Worm (Caenorhabditis elegans) whole organism, late embryonic: ENCODE measurements around the gene Y9C9A.16.
"Not testable (repeated sequence)": the region's sequence is repeated elsewhere in the genome, so short reads cannot be mapped to it uniquely, and the experiment has no call there.

Experiments
- F13H6.1 ChIP-seq: sonication (generic microtip); optimal IDR thresholded peaks from 2 replicates; lab custom pipeline; 2016; ENCODE audit warnings: missing genetic modification characterization, missing compliant biosample characterization
- K02D7.2 ChIP-seq: sonication (generic microtip); optimal IDR thresholded peaks from 2 replicates; lab custom pipeline; 2017; ENCODE audit warnings: mild to moderate bottlenecking, missing genetic modification characterization, missing compliant biosample characterization
- Y22D7AL.16 ChIP-seq: sonication (generic microtip); optimal IDR thresholded peaks from 2 replicates; lab custom pipeline; 2016; ENCODE audit warnings: missing genetic modification characterization, missing compliant biosample characterization
- ama-1 ChIP-seq: fragments of 150-350 bp; optimal IDR thresholded peaks from 2 replicates; lab custom pipeline; 2014
- ceh-14 ChIP-seq: sonication (generic microtip); optimal IDR thresholded peaks from 2 replicates; lab custom pipeline; 2016; ENCODE audit warnings: missing genotype, missing genetic modification characterization, missing compliant biosample characterization
- ceh-2 ChIP-seq: sonication (generic microtip); optimal IDR thresholded peaks from 2 replicates; lab custom pipeline; 2016; ENCODE audit warnings: missing genotype, missing genetic modification characterization, missing compliant biosample characterization
- ceh-22 ChIP-seq: sonication (generic microtip); optimal IDR thresholded peaks from 2 replicates; lab custom pipeline; 2017; ENCODE audit warnings: missing biosample characterization, missing genetic modification characterization
- ceh-30 ChIP-seq: fragments of 150-350 bp; optimal IDR thresholded peaks from 2 replicates; lab custom pipeline; 2014; ENCODE audit warnings: missing biosample characterization, missing genetic modification characterization
- ceh-31 ChIP-seq: sonication (generic microtip); optimal IDR thresholded peaks from 2 replicates; lab custom pipeline; 2016; ENCODE audit warnings: missing genetic modification characterization, missing compliant biosample characterization
- ceh-45 ChIP-seq: fragments of 200-800 bp; sonication (Bioruptor generic); IDR thresholded peaks from 2 replicates; pipeline ENCODE4 v1.3.6; 2022; ENCODE audit warnings: missing genetic modification reagents, missing genetic modification characterization, missing compliant biosample characterization
- ceh-48 ChIP-seq: sonication (generic microtip); optimal IDR thresholded peaks from 2 replicates; lab custom pipeline; 2016; ENCODE audit warnings: missing genetic modification characterization, inconsistent platforms, missing compliant biosample characterization
- ceh-6 ChIP-seq: fragments of 200-800 bp; sonication (Bioruptor generic); optimal IDR thresholded peaks from 2 replicates; lab custom pipeline; 2018; ENCODE audit warnings: mild to moderate bottlenecking, missing genetic modification characterization, missing compliant biosample characterization
- dmd-4 ChIP-seq: sonication (generic microtip); optimal IDR thresholded peaks from 2 replicates; lab custom pipeline; 2016; ENCODE audit warnings: borderline replicate concordance, missing genetic modification characterization, missing compliant biosample characterization
- elt-4 ChIP-seq: sonication (generic microtip); optimal IDR thresholded peaks from 2 replicates; lab custom pipeline; 2016; ENCODE audit warnings: missing genetic modification characterization, missing compliant biosample characterization
- ets-4 ChIP-seq: sonication (generic microtip); optimal IDR thresholded peaks from 2 replicates; lab custom pipeline; 2016; ENCODE audit warnings: missing genetic modification characterization, missing compliant biosample characterization
- eyg-1 ChIP-seq: sonication (generic microtip); optimal IDR thresholded peaks from 2 replicates; lab custom pipeline; 2016; ENCODE audit warnings: missing genotype, missing genetic modification characterization, missing compliant biosample characterization
- gmeb-2 ChIP-seq: sonication (generic microtip); optimal IDR thresholded peaks from 2 replicates; lab custom pipeline; 2016; ENCODE audit warnings: missing genetic modification characterization, inconsistent platforms, missing compliant biosample characterization
- hlh-15 ChIP-seq: sonication (generic microtip); optimal IDR thresholded peaks from 2 replicates; lab custom pipeline; 2016; ENCODE audit warnings: missing genetic modification characterization, missing compliant biosample characterization
- hlh-6 ChIP-seq: sonication (generic microtip); optimal IDR thresholded peaks from 2 replicates; lab custom pipeline; 2016; ENCODE audit warnings: missing genotype, missing genetic modification characterization, missing compliant biosample characterization
- madf-2 ChIP-seq: sonication (generic microtip); optimal IDR thresholded peaks from 2 replicates; lab custom pipeline; 2017; ENCODE audit warnings: missing genetic modification characterization, missing compliant biosample characterization
- mec-3 ChIP-seq: sonication (generic microtip); optimal IDR thresholded peaks from 2 replicates; lab custom pipeline; 2016; ENCODE audit warnings: borderline replicate concordance, missing genetic modification characterization, missing compliant biosample characterization
- odd-2 ChIP-seq: sonication (generic microtip); optimal IDR thresholded peaks from 2 replicates; lab custom pipeline; 2017; ENCODE audit warnings: antibody characterized with exemption, mild to moderate bottlenecking, missing genetic modification characterization, missing compliant biosample characterization
- pag-3 ChIP-seq: sonication (generic microtip); optimal IDR thresholded peaks from 2 replicates; lab custom pipeline; 2016; ENCODE audit warnings: missing compliant biosample characterization, missing genetic modification characterization, borderline replicate concordance
- pha-4 ChIP-seq: fragments of 150-350 bp; optimal IDR thresholded peaks from 2 replicates; lab custom pipeline; 2018; ENCODE audit warnings: missing biosample characterization, missing genetic modification reagents, missing genetic modification characterization
- pros-1 ChIP-seq: fragments of 150-350 bp; optimal IDR thresholded peaks from 2 replicates; lab custom pipeline; 2014; ENCODE audit warnings: missing biosample characterization, missing genetic modification reagents, missing genetic modification characterization
- sdc-2 ChIP-seq: sonication (generic microtip); optimal IDR thresholded peaks from 2 replicates; lab custom pipeline; 2016; ENCODE audit warnings: missing genotype, missing genetic modification characterization, missing compliant biosample characterization
- sox-2 ChIP-seq: fragments of 200-800 bp; sonication (Bioruptor generic); IDR thresholded peaks from 2 replicates; pipeline ENCODE4 v1.3.6; 2022; ENCODE audit warnings: missing genetic modification reagents, missing genetic modification characterization, missing compliant biosample characterization
- tbx-2 ChIP-seq: sonication (generic microtip); optimal IDR thresholded peaks from 2 replicates; lab custom pipeline; 2016; ENCODE audit warnings: missing genetic modification characterization, missing compliant biosample characterization
- unc-3 ChIP-seq, 2 experiments: fragments of 200-800 bp in 1 of 2; sonication (Bioruptor generic) in 1 of 2; sonication (generic microtip) in 1 of 2; conservative IDR thresholded peaks in 1 of 2; optimal IDR thresholded peaks in 1 of 2; 2 replicates each; pipeline versions ENCODE4 v1.3.6 to Lab custom; 2016 to 2022; ENCODE audit warnings: missing compliant biosample characterization in 2 of 2, missing genetic modification characterization in 2 of 2, missing genetic modification reagents in 1 of 2
- unc-42 ChIP-seq: sonication (generic microtip); optimal IDR thresholded peaks from 2 replicates; lab custom pipeline; 2016; ENCODE audit warnings: missing genotype, missing genetic modification characterization, missing compliant biosample characterization
- ztf-16 ChIP-seq: sonication (generic microtip); optimal IDR thresholded peaks from 2 replicates; lab custom pipeline; 2017; ENCODE audit warnings: missing genetic modification characterization, missing compliant biosample characterization

Gene Y9C9A.16

ce11 chrIV:4975995-4976394 is at the start of gene Y9C9A.16:
Gene Y9C9A.16, minus strand, starts transcription at chrIV:4976125.
- no peak for TF ChIP-seq Y22D7AL.16
- TF ChIP-seq ceh-14 (tag; lab: Kevin White, UChicago) = no peak

ce11 chrIV:5025646-5026045 is 49.7 kb upstream of the Y9C9A.16 start, which contains the start of gene C09B9.85:
Gene C09B9.85, minus strand, starts transcription at chrIV:5025746.
- no peak for TF ChIP-seq ama-1 (lab: Kevin White, UChicago)
- TF ChIP-seq sdc-2 (tag; lab: Kevin White, UChicago) = no peak
- no peak for TF ChIP-seq mec-3
- TF ChIP-seq F13H6.1 = no peak
- no peak for TF ChIP-seq ceh-6 (GFP tag; lab: Kevin White, UChicago)
- no peak for TF ChIP-seq pros-1
- no peak for TF ChIP-seq tbx-2 (tag; lab: Kevin White, UChicago)
- no peak for TF ChIP-seq elt-4 (tag; lab: Kevin White, UChicago)
- TF ChIP-seq, all 69 proteins: peak for 0

- TF ChIP-seq gmeb-2 (tag; lab: Kevin White, UChicago) = no peak
- TF ChIP-seq odd-2 = no peak
- TF ChIP-seq hlh-15 (tag; lab: Kevin White, UChicago) = no peak
- no peak for TF ChIP-seq ceh-45 (GFP tag; lab: Robert Waterston, UW)
- TF ChIP-seq madf-2 (tag; lab: Kevin White, UChicago) = no peak
- no peak for TF ChIP-seq pros-1
- TF ChIP-seq, all 69 proteins: peak for 0
These were observed 44.6 kb upstream of the Y9C9A.16 start, which contains the start of gene T28H11.8 for ce11 chrIV:5020533-5020932. Gene T28H11.8, minus strand, starts transcription at chrIV:5020633.

- not testable (repeated sequence) for TF ChIP-seq ceh-14 (tag; lab: Kevin White, UChicago); ets-4 (tag; lab: Kevin White, UChicago); unc-3 (GFP tag; conservative IDR thresholded peaks at IDR 0.05; lab: Robert Waterston, UW); unc-3 (tag; optimal IDR thresholded peaks at IDR 0.05; lab: Kevin White, UChicago)
These were observed 41.1 kb upstream of the Y9C9A.16 start, which contains the start of gene T28H11.7 for ce11 chrIV:5017075-5017474. Gene T28H11.7, minus strand, starts transcription at chrIV:5017175.

ce11 chrIV:5016461-5016860 is 40.5 kb upstream of the Y9C9A.16 start, which contains the start of gene ssq-4:
Gene ssq-4, plus strand, starts transcription at chrIV:5016479.
- not testable (repeated sequence) for TF ChIP-seq pha-4, ets-4, ztf-16 (tag; lab: Kevin White, UChicago)

- TF ChIP-seq sox-2 (GFP tag; lab: Robert Waterston, UW) (no peak), pag-3 (tag; lab: Kevin White, UChicago) (no peak), ceh-14 (tag; lab: Kevin White, UChicago) (no peak), ceh-48 (tag; lab: Kevin White, UChicago) (no peak), ceh-22 (tag; lab: Kevin White, UChicago) (no peak), eyg-1 (no peak), elt-4 (tag; lab: Kevin White, UChicago) (no peak), ceh-30 (tag; lab: Kevin White, UChicago) (no peak), hlh-6 (tag; lab: Kevin White, UChicago) (no peak), ceh-2 (tag; lab: Kevin White, UChicago) (no peak), gmeb-2 (tag; lab: Kevin White, UChicago) (no peak), K02D7.2 (tag; lab: Kevin White, UChicago) (no peak), ceh-31 (tag; lab: Kevin White, UChicago) (no peak), dmd-4 (tag; lab: Kevin White, UChicago) (no peak), ceh-6 (GFP tag; lab: Kevin White, UChicago) (no peak), tbx-2 (tag; lab: Kevin White, UChicago) (no peak), unc-42 (no peak), pha-4 (tag; lab: Kevin White, UChicago) (no peak)
These were observed 36.3 kb upstream of the Y9C9A.16 start, which contains the start of gene srm-1 for ce11 chrIV:5012241-5012640. Gene srm-1, plus strand, starts transcription at chrIV:5012541.
